Fruit fly (Drosophila melanogaster) S2 (cell line): ENCODE data around the gene hng3.

Experiments used
- CG8478 ChIP-seq: fragments of >200 bp; optimal IDR thresholded peaks from 2 replicates; lab custom pipeline; 2018
- CTCF ChIP-seq, 2 experiments: fragments of >200 bp; optimal IDR thresholded peaks; 2 replicates each; lab custom pipeline; 2018

- TF ChIP-seq CTCF (optimal IDR thresholded peaks at IDR 0.05; lab: Kevin White, UChicago) (no peak), CG8478 (lab: Kevin White, UChicago) (no peak)
Measured at dm6 chr3L:728579-728978, 26.7 kb downstream of the hng3 start.
